Fruit fly (Drosophila melanogaster): Measurements from ENCODE around the gene CG34028.

CG34028 gene

DNA sequence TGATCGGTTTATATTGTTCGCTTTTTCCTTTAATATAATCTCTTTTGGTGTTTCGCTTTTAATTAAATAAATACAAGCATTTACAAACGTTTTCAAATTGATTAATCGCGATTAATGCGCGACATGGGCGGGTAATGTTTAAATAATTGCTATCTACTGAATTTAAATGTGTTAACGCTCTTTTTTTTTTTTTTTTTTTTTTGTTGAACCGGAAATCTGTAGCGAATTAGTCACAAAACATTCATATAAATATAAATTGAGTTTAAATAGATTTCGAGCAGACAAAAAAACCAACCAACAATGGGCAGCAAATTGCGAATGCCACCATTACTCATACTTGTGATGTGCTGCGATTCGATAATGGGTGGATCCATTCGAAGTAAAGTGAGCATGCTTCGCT lies at the start of gene CG34028:
TSS of gene CG34028 (plus strand) at position 301 of the 400 bp plus-strand sequence.
- no peak for TF ChIP-seq foxo (GFP tag; optimal IDR thresholded peaks at IDR 0.05)
- no peak for TF ChIP-seq CG9705 (GFP tag; optimal IDR thresholded peaks at IDR 0.05)
- TF ChIP-seq tai (GFP tag; optimal IDR thresholded peaks at IDR 0.05) = no peak
- TF ChIP-seq dl (GFP tag; optimal IDR thresholded peaks at IDR 0.05; ENCODE audit: insufficient read depth in 1 of 2, partially characterized antibody in 2 of 2) = no peak
- no peak for TF ChIP-seq sage (GFP tag; optimal IDR thresholded peaks at IDR 0.05)
- TF ChIP-seq Mio (GFP tag; optimal IDR thresholded peaks at IDR 0.05) = no peak
- TF ChIP-seq Rel (GFP tag; optimal IDR thresholded peaks at IDR 0.05) = no peak
- TF ChIP-seq Rel (tag; optimal IDR thresholded peaks at IDR 0.05) = no peak
- no peak for TF ChIP-seq sv (GFP tag; optimal IDR thresholded peaks at IDR 0.05)
- no peak for TF ChIP-seq psq (GFP tag; optimal IDR thresholded peaks at IDR 0.05)
- TF ChIP-seq GATAd (GFP tag; optimal IDR thresholded peaks at IDR 0.05) = no peak
- no peak for TF ChIP-seq Hr78 (GFP tag; optimal IDR thresholded peaks at IDR 0.05)
- no peak for TF ChIP-seq Myc (optimal IDR thresholded peaks at IDR 0.05)
- no peak for TF ChIP-seq Hr83 (GFP tag; optimal IDR thresholded peaks at IDR 0.05; ENCODE audit: poor library complexity, severe bottlenecking)
- TF ChIP-seq h (GFP tag; optimal IDR thresholded peaks at IDR 0.05) = no peak
- TF ChIP-seq CG32264 (GFP tag; optimal IDR thresholded peaks at IDR 0.05) = no peak

DNA sequence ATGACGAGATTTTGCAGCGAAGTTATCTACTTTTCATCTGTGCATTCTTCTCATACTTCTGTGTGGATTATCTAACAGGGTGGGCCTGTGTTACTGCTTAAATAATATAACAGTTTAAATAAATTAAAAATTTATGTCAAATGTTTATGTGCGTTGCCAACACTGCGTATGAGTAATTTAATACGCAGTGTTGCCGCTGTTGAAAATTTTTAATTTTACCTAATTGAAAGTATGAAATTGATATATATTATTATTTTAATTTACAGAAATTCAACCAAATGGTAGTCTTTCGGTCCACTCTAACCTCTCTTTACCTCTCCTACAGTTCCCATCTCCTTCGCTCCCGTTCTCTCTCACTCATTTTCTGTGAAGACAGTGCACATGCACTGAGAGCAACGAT lies 45.2 kb upstream of the CG34028 start:
- peak; percentile 22 for TF ChIP-seq HLH106 (tag; optimal IDR thresholded peaks at IDR 0.05)
- no peak for TF ChIP-seq Mio (GFP tag; optimal IDR thresholded peaks at IDR 0.05)

DNA sequence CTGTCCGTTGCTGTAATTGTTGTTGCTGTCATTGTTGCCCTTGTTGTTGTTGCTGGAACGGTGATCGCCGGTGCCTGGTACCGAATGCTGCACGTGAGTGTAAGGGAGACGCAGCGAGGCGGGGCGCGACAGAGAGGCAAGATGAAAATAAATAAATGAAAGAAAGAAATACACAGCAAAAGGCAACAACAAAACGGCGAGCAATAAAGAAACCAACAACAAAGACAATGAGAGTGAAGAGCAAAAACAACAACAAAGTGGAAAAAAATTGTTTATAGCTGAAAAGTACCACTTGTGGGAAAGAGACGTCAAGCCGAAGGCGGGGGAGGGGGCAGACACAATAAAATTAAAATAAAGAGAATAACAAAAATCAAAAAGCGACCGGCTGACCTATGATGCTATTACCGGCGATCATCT lies 44.7 kb upstream of the CG34028 start:
- TF ChIP-seq OdsH (GFP tag; optimal IDR thresholded peaks at IDR 0.05) = no peak
- peak; percentile 6 for TF ChIP-seq psq (GFP tag; optimal IDR thresholded peaks at IDR 0.05)

DNA sequence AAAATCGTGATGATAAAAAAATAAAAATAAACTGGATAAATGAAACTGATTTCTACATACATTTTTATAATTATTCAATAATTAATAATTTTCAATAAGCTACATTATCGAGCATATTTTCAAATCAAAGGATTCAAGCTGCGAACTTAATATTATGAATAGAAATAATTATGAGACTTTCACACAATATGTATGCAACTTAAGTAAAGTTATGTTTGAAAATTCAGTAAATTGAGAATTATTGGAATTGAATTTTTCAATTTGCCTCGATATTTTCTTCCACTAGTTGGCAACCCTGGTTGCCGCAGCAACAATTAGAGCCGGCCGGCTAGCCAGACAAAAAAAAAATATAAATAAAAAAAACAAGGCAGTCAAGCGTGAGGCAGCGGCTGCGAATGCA lies 44.3 kb upstream of the CG34028 start:
- no peak for TF ChIP-seq psq (GFP tag; optimal IDR thresholded peaks at IDR 0.05)
- TF ChIP-seq HLH106 (tag; optimal IDR thresholded peaks at IDR 0.05) = no peak
- no peak for TF ChIP-seq Rel (GFP tag; optimal IDR thresholded peaks at IDR 0.05)
- no peak for TF ChIP-seq Rel (tag; optimal IDR thresholded peaks at IDR 0.05)
- TF ChIP-seq Hr78 (GFP tag; optimal IDR thresholded peaks at IDR 0.05) = no peak
- TF ChIP-seq ey (GFP tag; optimal IDR thresholded peaks at IDR 0.05) = no peak

DNA sequence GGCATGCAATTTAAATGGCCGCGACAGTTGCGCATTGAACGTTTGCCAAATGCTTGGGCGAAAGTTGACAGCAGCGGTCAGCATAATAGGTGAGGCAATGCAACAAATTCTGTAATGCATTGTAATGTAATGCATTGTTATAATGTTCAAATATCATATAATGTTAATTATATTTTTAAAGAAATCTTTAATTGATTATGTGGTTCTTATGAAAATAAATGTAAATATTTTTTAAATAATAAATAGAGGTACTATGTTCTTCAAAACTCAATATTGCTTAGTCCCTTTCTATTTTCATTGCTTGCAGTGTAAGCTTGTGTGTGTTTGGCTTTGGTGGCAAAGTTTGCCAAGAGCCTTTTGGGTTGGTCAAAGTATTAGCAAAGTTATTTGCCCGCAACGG lies 43.7 kb upstream of the CG34028 start:
- TF ChIP-seq Myc (optimal IDR thresholded peaks at IDR 0.05) (no peak), Dfd (GFP tag; optimal IDR thresholded peaks at IDR 0.05) (no peak), foxo (GFP tag; optimal IDR thresholded peaks at IDR 0.05) (no peak), dmrt93B (GFP tag; optimal IDR thresholded peaks at IDR 0.05) (no peak), Hr83 (GFP tag; optimal IDR thresholded peaks at IDR 0.05; ENCODE audit: poor library complexity, severe bottlenecking) (no peak), dsf (GFP tag; optimal IDR thresholded peaks at IDR 0.05; ENCODE audit: borderline replicate concordance) (no peak), Hr78 (GFP tag; optimal IDR thresholded peaks at IDR 0.05) (no peak), Vsx2 (GFP tag; optimal IDR thresholded peaks at IDR 0.05; ENCODE audit: partially characterized antibody) (no peak), lola (GFP tag; optimal IDR thresholded peaks at IDR 0.05) (no peak), sv (GFP tag; optimal IDR thresholded peaks at IDR 0.05) (no peak), CrebA (GFP tag; optimal IDR thresholded peaks at IDR 0.05; ENCODE audit: borderline replicate concordance) (no peak)

DNA sequence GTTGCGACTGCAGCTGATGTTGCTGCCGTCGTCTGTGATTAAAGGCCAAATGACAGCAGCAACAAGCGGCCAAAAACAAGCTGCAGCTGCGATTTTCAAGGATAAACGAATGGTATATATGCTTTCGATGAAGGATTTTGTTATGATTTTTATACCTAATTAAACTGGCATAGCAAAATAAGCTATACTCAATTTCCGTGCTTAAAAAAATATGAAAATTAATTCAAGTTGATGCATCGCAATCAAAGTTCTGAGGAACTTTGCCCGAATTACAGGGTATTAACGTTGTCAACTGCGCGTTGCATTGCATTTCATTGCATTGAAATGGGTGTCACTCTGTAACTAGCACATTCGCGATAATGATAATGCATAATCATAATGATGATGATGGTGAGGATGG lies 43.0 kb upstream of the CG34028 start:
- no peak for TF ChIP-seq Hr83 (GFP tag; optimal IDR thresholded peaks at IDR 0.05; ENCODE audit: poor library complexity, severe bottlenecking)
- TF ChIP-seq dmrt93B (GFP tag; optimal IDR thresholded peaks at IDR 0.05) = no peak
- peak; percentile 31 for TF ChIP-seq h (GFP tag; optimal IDR thresholded peaks at IDR 0.05)
- TF ChIP-seq ey (GFP tag; optimal IDR thresholded peaks at IDR 0.05) = peak; percentile 26
- peak in 1 of 2 experiments; percentile 19 for TF ChIP-seq foxo (GFP tag; optimal IDR thresholded peaks at IDR 0.05)
- peak; percentile 17 for TF ChIP-seq HLH106 (tag; optimal IDR thresholded peaks at IDR 0.05)
- TF ChIP-seq Hnf4 (GFP tag; optimal IDR thresholded peaks at IDR 0.05) = no peak
- TF ChIP-seq woc (GFP tag; optimal IDR thresholded peaks at IDR 0.05) = peak; percentile 22
- TF ChIP-seq fru (GFP tag; optimal IDR thresholded peaks at IDR 0.05) = peak; percentile 30

DNA sequence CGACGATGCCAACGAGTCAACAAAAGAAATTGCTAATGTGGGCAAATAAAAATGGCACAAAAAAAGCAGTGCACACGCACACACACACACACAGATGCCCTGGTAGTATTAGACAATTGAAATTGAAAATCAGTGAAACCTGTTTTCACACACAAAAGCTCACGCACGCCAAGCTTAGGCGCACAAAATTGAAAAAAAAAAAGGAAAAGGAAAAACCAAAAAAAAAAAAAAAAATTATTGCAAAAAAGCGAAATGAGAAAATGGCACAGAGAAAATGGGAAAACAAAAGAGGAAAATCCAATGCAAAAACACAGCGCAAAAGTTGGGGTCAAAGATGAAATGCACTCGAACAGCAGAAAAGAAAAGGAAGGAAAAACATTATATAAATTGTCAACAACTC lies 37.2 kb upstream of the CG34028 start:
- TF ChIP-seq Hr83 (GFP tag; optimal IDR thresholded peaks at IDR 0.05; ENCODE audit: poor library complexity, severe bottlenecking) (no peak), Dfd (GFP tag; optimal IDR thresholded peaks at IDR 0.05) (peak; percentile 51)

All from whole organism, wandering third instar larva.